Fruit fly (Drosophila melanogaster) whole organism, embryonic: Measurements from ENCODE around the gene Eig71Ec.

ENCODE experiments used
- Antp ChIP-seq: fragments of 200-800 bp; sonication (Bioruptor generic); optimal IDR thresholded peaks from 3 replicates; lab custom pipeline; 2016; ENCODE audit warnings: missing biosample characterization, missing genetic modification characterization
- Blimp-1 ChIP-seq: fragments of 200-800 bp; sonication (Bioruptor generic); optimal IDR thresholded peaks from 3 replicates; lab custom pipeline; 2018; ENCODE audit warnings: missing biosample characterization, missing genetic modification characterization, mild to moderate bottlenecking, moderate library complexity, missing genetic modification reagents
- CG10462 ChIP-seq: fragments of 200-800 bp; sonication (Bioruptor generic); optimal IDR thresholded peaks from 2 replicates; lab custom pipeline; 2016; ENCODE audit warnings: missing biosample characterization, missing genetic modification characterization
- CG10565 ChIP-seq: fragments of 200-800 bp; sonication (Bioruptor generic); optimal IDR thresholded peaks from 3 replicates; lab custom pipeline; 2016; ENCODE audit warnings: missing biosample characterization, mild to moderate bottlenecking, missing genetic modification characterization
- CG10979 ChIP-seq: fragments of 200-800 bp; sonication (Bioruptor generic); optimal IDR thresholded peaks from 2 replicates; lab custom pipeline; 2018; ENCODE audit warnings: missing biosample characterization, mild to moderate bottlenecking, missing genetic modification characterization, moderate library complexity
- CG11560 ChIP-seq: fragments of 200-800 bp; sonication (Bioruptor generic); IDR thresholded peaks from 3 replicates; pipeline ENCODE4 v1.3.6; 2022; ENCODE audit warnings: missing biosample characterization, missing genetic modification characterization
- CG12104 ChIP-seq: fragments of 200-800 bp; sonication (Bioruptor generic); optimal IDR thresholded peaks from 3 replicates; lab custom pipeline; 2016; ENCODE audit warnings: missing biosample characterization, missing genetic modification characterization
- CG12236 ChIP-seq: fragments of 200-800 bp; sonication (Bioruptor generic); optimal IDR thresholded peaks from 2 replicates; lab custom pipeline; 2016; ENCODE audit warnings: missing biosample characterization, missing genetic modification characterization
- CG13775 ChIP-seq: fragments of 200-800 bp; sonication (Bioruptor generic); optimal IDR thresholded peaks from 3 replicates; lab custom pipeline; 2017; ENCODE audit warnings: missing biosample characterization, mild to moderate bottlenecking, missing genetic modification characterization
- CG1529 ChIP-seq: fragments of 200-800 bp; sonication (Bioruptor generic); optimal IDR thresholded peaks from 3 replicates; lab custom pipeline; 2018; ENCODE audit warnings: missing biosample characterization, missing genetic modification characterization
- CG17568 ChIP-seq: fragments of 200-800 bp; sonication (Bioruptor generic); optimal IDR thresholded peaks from 2 replicates; lab custom pipeline; 2018; ENCODE audit warnings: missing biosample characterization, mild to moderate bottlenecking, missing genetic modification characterization, moderate library complexity
- CG17912 ChIP-seq: fragments of 200-800 bp; sonication (Bioruptor generic); optimal IDR thresholded peaks from 2 replicates; lab custom pipeline; 2018; ENCODE audit warnings: missing biosample characterization, mild to moderate bottlenecking, missing genetic modification characterization
- CG18476 ChIP-seq: fragments of 200-800 bp; sonication (Bioruptor generic); optimal IDR thresholded peaks from 2 replicates; lab custom pipeline; 2016; ENCODE audit warnings: missing biosample characterization, mild to moderate bottlenecking, missing genetic modification characterization
- CG2129 ChIP-seq: fragments of 200-800 bp; sonication (Bioruptor generic); IDR thresholded peaks from 2 replicates; pipeline ENCODE4 v1.3.6; 2022; ENCODE audit warnings: missing biosample characterization, missing genetic modification characterization; ENCODE audit not compliant: partially characterized antibody
- CG31224 ChIP-seq: fragments of 200-800 bp; sonication (Bioruptor generic); IDR thresholded peaks from 2 replicates; pipeline ENCODE4 v1.3.6; 2022; ENCODE audit warnings: missing biosample characterization, missing genetic modification characterization
- CG32767 ChIP-seq: fragments of 200-800 bp; sonication (Bioruptor generic); IDR thresholded peaks from 2 replicates; pipeline ENCODE4 v1.3.6; 2022; ENCODE audit warnings: missing biosample characterization, missing genetic modification characterization
- CG33213 ChIP-seq: fragments of 200-800 bp; sonication (Bioruptor generic); optimal IDR thresholded peaks from 3 replicates; lab custom pipeline; 2016; ENCODE audit warnings: missing biosample characterization, missing genetic modification characterization
- CG3726 ChIP-seq: fragments of 200-800 bp; sonication (Bioruptor generic); IDR thresholded peaks from 3 replicates; pipeline ENCODE4, ENCODE4 v1.3.6; 2022; ENCODE audit warnings: missing biosample characterization, missing genetic modification characterization
- CG3847 ChIP-seq: fragments of 200-800 bp; sonication (Bioruptor generic); IDR thresholded peaks from 2 replicates; pipeline ENCODE4 v1.3.6; 2022; ENCODE audit warnings: missing biosample characterization, missing genetic modification characterization
- CG4328 ChIP-seq: fragments of 200-800 bp; sonication (Bioruptor generic); optimal IDR thresholded peaks from 3 replicates; lab custom pipeline; 2017; ENCODE audit warnings: missing biosample characterization, missing genetic modification reagents, missing genetic modification characterization
- CG4820 ChIP-seq: fragments of 200-800 bp; sonication (Bioruptor generic); optimal IDR thresholded peaks from 3 replicates; lab custom pipeline; 2016; ENCODE audit warnings: missing biosample characterization, missing genetic modification characterization
- CG6689 ChIP-seq: fragments of 200-800 bp; sonication (Bioruptor generic); IDR thresholded peaks from 2 replicates; pipeline ENCODE4 v1.3.6; 2022; ENCODE audit warnings: missing biosample characterization, missing genetic modification characterization
- CG7928 ChIP-seq: fragments of 200-800 bp; sonication (Bioruptor generic); optimal IDR thresholded peaks from 2 replicates; lab custom pipeline; 2017; ENCODE audit warnings: missing biosample characterization, mild to moderate bottlenecking, missing genetic modification characterization
- CG7987 ChIP-seq: fragments of 200-800 bp; sonication (Bioruptor generic); optimal IDR thresholded peaks from 2 replicates; lab custom pipeline; 2018; ENCODE audit warnings: missing biosample characterization, mild to moderate bottlenecking, missing genetic modification characterization, moderate library complexity
- Dfd ChIP-seq, 2 experiments: fragments of >200 bp; optimal IDR thresholded peaks; 2 replicates each; lab custom pipeline; 2017; ENCODE audit warnings: missing biosample characterization in 2 of 2, missing genetic modification characterization in 2 of 2
- HLHmδ ChIP-seq: fragments of 200-800 bp; sonication (Bioruptor generic); optimal IDR thresholded peaks from 2 replicates; lab custom pipeline; 2018; ENCODE audit warnings: missing biosample characterization, mild to moderate bottlenecking, missing genetic modification characterization, moderate library complexity
- Nf-YA ChIP-seq: fragments of 200-800 bp; sonication (Bioruptor generic); IDR thresholded peaks from 2 replicates; pipeline ENCODE4 v1.3.6; 2022; ENCODE audit warnings: missing biosample characterization, missing genetic modification characterization
- Opbp ChIP-seq: fragments of 200-800 bp; sonication (Bioruptor generic); IDR thresholded peaks from 3 replicates; pipeline ENCODE4 v1.3.6; 2022; ENCODE audit warnings: missing biosample characterization, missing genetic modification characterization; ENCODE audit not compliant: partially characterized antibody
- Tbp ChIP-seq: fragments of >200 bp; optimal IDR thresholded peaks from 2 replicates; lab custom pipeline; 2018; ENCODE audit warnings: missing biosample characterization, missing genetic modification characterization
- ase ChIP-seq: fragments of 200-800 bp; sonication (Bioruptor generic); IDR thresholded peaks from 3 replicates; pipeline ENCODE4 v1.3.6; 2022; ENCODE audit warnings: missing biosample characterization, missing genetic modification characterization
- dimm ChIP-seq: fragments of 200-800 bp; sonication (Bioruptor generic); IDR thresholded peaks from 2 replicates; pipeline ENCODE4 v1.3.6; 2022; ENCODE audit warnings: missing biosample characterization, missing genetic modification characterization
- dmrt99B ChIP-seq: fragments of 200-800 bp; sonication (Bioruptor generic); optimal IDR thresholded peaks from 2 replicates; lab custom pipeline; 2018; ENCODE audit warnings: missing biosample characterization, mild to moderate bottlenecking, missing genetic modification characterization, moderate library complexity
- fd3F ChIP-seq: fragments of 200-800 bp; sonication (Bioruptor generic); optimal IDR thresholded peaks from 2 replicates; lab custom pipeline; 2018; ENCODE audit warnings: missing biosample characterization, mild to moderate bottlenecking, missing genetic modification characterization, moderate library complexity
- ftz-f1 ChIP-seq: fragments of 200-800 bp; sonication (Bioruptor generic); optimal IDR thresholded peaks from 2 replicates; lab custom pipeline; 2016; ENCODE audit warnings: missing biosample characterization, missing genetic modification characterization
- grn ChIP-seq: fragments of 200-800 bp; sonication (Bioruptor generic); optimal IDR thresholded peaks from 3 replicates; lab custom pipeline; 2017; ENCODE audit warnings: missing biosample characterization, missing genetic modification characterization
- hth ChIP-seq: fragments of >200 bp; optimal IDR thresholded peaks from 2 replicates; lab custom pipeline; 2017; ENCODE audit warnings: inconsistent platforms
- jumu ChIP-seq: fragments of 200-800 bp; sonication (Bioruptor generic); optimal IDR thresholded peaks from 3 replicates; lab custom pipeline; 2016; ENCODE audit warnings: missing biosample characterization, missing genetic modification characterization
- kni ChIP-seq: fragments of 200-800 bp; sonication (Bioruptor generic); optimal IDR thresholded peaks from 3 replicates; lab custom pipeline; 2017; ENCODE audit warnings: mild to moderate bottlenecking, missing biosample characterization, missing genetic modification reagents, missing genetic modification characterization
- luna ChIP-seq: fragments of 200-800 bp; sonication (Bioruptor generic); optimal IDR thresholded peaks from 2 replicates; lab custom pipeline; 2016; ENCODE audit warnings: missing biosample characterization, missing genetic modification characterization
- mirr ChIP-seq: fragments of 200-800 bp; sonication (Bioruptor generic); optimal IDR thresholded peaks from 3 replicates; lab custom pipeline; 2018; ENCODE audit warnings: missing biosample characterization, mild to moderate bottlenecking, missing genetic modification characterization
- pita ChIP-seq: fragments of 200-800 bp; sonication (Bioruptor generic); optimal IDR thresholded peaks from 2 replicates; lab custom pipeline; 2017; ENCODE audit warnings: missing biosample characterization, mild to moderate bottlenecking, missing genetic modification characterization
- rib ChIP-seq: fragments of 200-800 bp; sonication (Bioruptor generic); IDR thresholded peaks from 2 replicates; pipeline ENCODE4 v1.3.6; 2022; ENCODE audit warnings: missing biosample characterization, missing genetic modification characterization
- row ChIP-seq: fragments of 200-800 bp; sonication (Bioruptor generic); IDR thresholded peaks from 3 replicates; pipeline ENCODE4 v1.3.6; 2022; ENCODE audit warnings: missing biosample characterization, missing genetic modification characterization
- sens ChIP-seq: fragments of 200-800 bp; sonication (Bioruptor generic); peaks from one replicate; lab custom pipeline; 2016; ENCODE audit warnings: missing biosample characterization, missing genetic modification characterization
- seq ChIP-seq: fragments of 200-800 bp; sonication (Bioruptor generic); IDR thresholded peaks from 2 replicates; pipeline ENCODE4 v1.3.6; 2022; ENCODE audit warnings: missing biosample characterization, missing genetic modification characterization
- slou ChIP-seq: fragments of 200-800 bp; sonication (Bioruptor generic); optimal IDR thresholded peaks from 3 replicates; lab custom pipeline; 2016; ENCODE audit warnings: missing biosample characterization, missing genetic modification characterization
- usp ChIP-seq: fragments of >200 bp; optimal IDR thresholded peaks from 2 replicates; lab custom pipeline; 2017; ENCODE audit warnings: missing biosample characterization, missing genetic modification characterization
- wdn ChIP-seq: fragments of 200-800 bp; sonication (Bioruptor generic); IDR thresholded peaks from 2 replicates; pipeline ENCODE4 v1.3.6; 2022; ENCODE audit warnings: missing biosample characterization, missing genetic modification characterization
- z ChIP-seq: fragments of 200-800 bp; sonication (Bioruptor generic); IDR thresholded peaks from 3 replicates; pipeline ENCODE4 v1.3.6; 2022; ENCODE audit warnings: missing biosample characterization, missing genetic modification characterization

Gene Eig71Ec

DNA sequence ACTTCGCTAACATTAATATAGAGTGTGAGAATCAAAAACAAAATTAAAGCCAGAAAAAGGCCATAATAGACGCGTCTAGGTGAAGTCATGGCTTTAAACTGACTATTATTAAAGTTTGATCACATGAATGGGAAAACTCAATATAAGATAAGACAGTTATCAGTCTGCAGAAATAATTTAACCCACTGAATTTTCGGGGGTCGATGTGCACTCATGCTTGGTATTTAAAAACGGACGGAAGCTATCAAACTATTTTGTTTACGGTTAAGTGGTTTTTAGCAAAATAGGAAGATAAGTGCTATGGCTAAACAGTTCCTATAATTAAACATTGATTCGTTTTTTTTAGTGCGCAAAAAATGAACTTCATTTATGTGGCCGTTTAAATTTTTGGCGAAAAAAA lies 39.9 kb upstream of the Eig71Ec start, which contains the start of gene CG34451:
CG34451 (minus strand) TSS at position 101 of the 400 bp plus-strand sequence.
- TF ChIP-seq CG4820 (no peak), row (GFP tag; lab: Robert Waterston, UW) (0 out of 3 replicates have a peak, but pooled peaks have one; percentile 6), sens (GFP tag; lab: Kevin White, UChicago) (peak; percentile 11)

DNA sequence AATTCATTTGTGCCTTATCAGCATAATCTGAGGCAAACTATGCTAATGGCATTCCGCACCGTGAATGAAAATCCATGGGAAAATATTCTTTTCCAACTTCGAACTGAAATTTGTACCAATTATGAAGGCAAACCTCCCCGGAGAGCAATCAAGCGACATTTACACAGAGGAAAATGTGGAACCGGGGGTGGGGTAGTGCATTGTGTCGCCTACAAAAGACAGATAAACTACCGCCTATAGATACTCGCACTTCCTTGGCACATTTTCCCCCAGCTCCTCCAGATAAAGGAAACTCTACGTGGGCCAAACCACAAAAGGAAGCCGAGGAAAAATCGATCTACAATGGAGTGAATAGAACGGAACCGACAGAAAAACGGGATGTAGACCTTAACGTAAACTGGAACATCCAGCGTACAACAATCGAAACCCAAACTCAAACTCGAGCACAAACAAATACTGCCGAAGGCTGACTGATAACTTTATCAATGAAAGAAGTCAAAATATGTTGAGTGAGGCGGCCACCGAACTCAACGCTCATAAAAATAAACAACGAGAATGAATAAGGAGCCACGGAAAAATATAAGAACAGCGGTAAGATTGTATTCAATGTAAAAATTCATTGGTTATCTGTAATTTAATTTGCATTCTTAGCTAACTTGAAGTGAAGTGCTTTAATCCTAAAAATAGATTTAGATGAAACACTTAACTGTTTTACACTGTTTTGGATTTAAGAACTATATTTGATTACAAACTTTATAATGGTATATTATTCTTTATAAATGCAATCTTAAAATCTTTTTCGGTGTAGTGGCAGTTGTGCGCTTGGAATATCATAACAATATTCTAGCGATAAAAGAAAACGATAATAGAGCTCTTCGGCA lies 38.9 kb upstream of the Eig71Ec start:
- TF ChIP-seq CG4328 (GFP tag; lab: Kevin White, UChicago) (no peak), Antp (GFP tag; lab: Kevin White, UChicago) (peak; percentile 18), slou (GFP tag; lab: Kevin White, UChicago) (no peak), CG7987 (GFP tag; lab: Kevin White, UChicago) (no peak), CG10565 (no peak), Nf-YA (no peak; the same call in 1 of the 2 replicates), CG33213 (GFP tag; lab: Kevin White, UChicago) (no peak), Tbp (GFP tag; lab: Kevin White, UChicago) (no peak), CG12236 (GFP tag; lab: Kevin White, UChicago) (no peak), Opbp (GFP tag; lab: Robert Waterston, UW) (no peak), CG17568 (no peak), pita (GFP tag; lab: Kevin White, UChicago) (no peak), CG6689 (GFP tag; lab: Robert Waterston, UW) (0 out of 2 replicates have a peak, but pooled peaks have one; percentile 10), CG18476 (GFP tag; lab: Kevin White, UChicago) (peak; percentile 55), CG12104 (GFP tag; lab: Kevin White, UChicago) (peak; percentile 11), ftz-f1 (GFP tag; lab: Kevin White, UChicago) (no peak), grn (GFP tag; lab: Kevin White, UChicago) (no peak), CG10462 (GFP tag; lab: Kevin White, UChicago) (no peak), z (GFP tag; lab: Robert Waterston, UW) (peak; percentile 52; the same call in 2 of the 3 replicates), Dfd (GFP tag; optimal IDR thresholded peaks at IDR 0.05; lab: Kevin White, UChicago) (no peak), CG10979 (tag; lab: Kevin White, UChicago) (peak; percentile 86), CG2129 (GFP tag; lab: Robert Waterston, UW) (no peak), fd3F (no peak), CG3726 (no peak), wdn (GFP tag; lab: Robert Waterston, UW) (0 out of 2 replicates have a peak, but pooled peaks have one; percentile 10), dimm (GFP tag; lab: Robert Waterston, UW) (no peak), usp (GFP tag; lab: Kevin White, UChicago) (no peak), kni (GFP tag; lab: Kevin White, UChicago) (no peak), seq (GFP tag; lab: Robert Waterston, UW) (no peak), hth (lab: Kevin White, UChicago) (no peak), CG31224 (GFP tag; lab: Robert Waterston, UW) (no peak), ase (GFP tag; lab: Robert Waterston, UW) (no peak), Blimp-1 (peak; percentile 84), rib (GFP tag; lab: Robert Waterston, UW) (no peak), mirr (GFP tag; lab: Kevin White, UChicago) (peak; percentile 23), CG13775 (GFP tag; lab: Kevin White, UChicago) (no peak), dmrt99B (tag; lab: Kevin White, UChicago) (peak; percentile 61), CG32767 (GFP tag; lab: Robert Waterston, UW) (no peak), jumu (no peak), luna (GFP tag; lab: Kevin White, UChicago) (no peak), CG11560 (no peak), HLHmδ (GFP tag; lab: Kevin White, UChicago) (no peak), CG7928 (GFP tag; lab: Kevin White, UChicago) (no peak), CG3847 (GFP tag; lab: Robert Waterston, UW) (no peak), CG17912 (GFP tag; lab: Kevin White, UChicago) (no peak), CG1529 (GFP tag; lab: Kevin White, UChicago) (no peak)
